Worm (Caenorhabditis elegans) whole organism, L4/young adult: ENCODE measurements around the gene cut-1.

ENCODE experiments used
- dao-5 ChIP-seq: sonication (generic microtip); optimal IDR thresholded peaks from 2 replicates; lab custom pipeline; 2016; ENCODE audit warnings: missing genotype, missing genetic modification characterization, moderate library complexity, missing compliant biosample characterization
- him-1 ChIP-seq: sonication (generic microtip); optimal IDR thresholded peaks from 2 replicates; lab custom pipeline; 2016; ENCODE audit warnings: missing genotype, missing genetic modification reagents, missing genetic modification characterization, missing compliant biosample characterization

- TF ChIP-seq him-1 (tag; lab: Kevin White, UChicago) (no peak), dao-5 (no peak)
These were observed 47.7 kb downstream of the cut-1 start for ce11 chrII:11316663-11317062.
